Worm (Caenorhabditis elegans) whole organism, midembryonic: Measurements from ENCODE around the gene cpt-5.

Source experiments
- cog-1 ChIP-seq: sonication (generic microtip); optimal IDR thresholded peaks from 2 replicates; lab custom pipeline; 2016; ENCODE audit warnings: missing genetic modification characterization, missing compliant biosample characterization
- flt-1 ChIP-seq: fragments of 200-800 bp; sonication (Bioruptor generic); IDR thresholded peaks from 2 replicates; pipeline ENCODE4 v1.3.6; 2022; ENCODE audit warnings: missing genetic modification characterization, missing compliant biosample characterization
- ref-1 ChIP-seq: fragments of 200-800 bp; sonication (Bioruptor generic); conservative IDR thresholded peaks from 2 replicates; pipeline ENCODE4 v1.3.6; 2022; ENCODE audit warnings: missing genetic modification reagents, missing genetic modification characterization, missing compliant biosample characterization
- tab-1 ChIP-seq: fragments of 200-800 bp; sonication (Bioruptor generic); IDR thresholded peaks from 2 replicates; pipeline ENCODE4 v1.3.6; 2022; ENCODE audit warnings: missing genetic modification characterization, missing compliant biosample characterization
- ztf-29 ChIP-seq: fragments of 200-800 bp; sonication (Bioruptor generic); IDR thresholded peaks from 2 replicates; pipeline ENCODE4 v1.3.6; 2022; ENCODE audit warnings: missing genetic modification reagents, missing genetic modification characterization, missing compliant biosample characterization

ce11 chrV:13880607-13881006 lies 7.6 kb downstream of the cpt-5 start, which contains the start of gene T22G5.3:
- TF ChIP-seq tab-1 (GFP tag; lab: Robert Waterston, UW) (no peak), flt-1 (GFP tag; lab: Robert Waterston, UW) (no peak), cog-1 (tag; lab: Kevin White, UChicago) (no peak), ztf-29 (GFP tag; lab: Robert Waterston, UW) (no peak), ref-1 (GFP tag; lab: Robert Waterston, UW) (no peak)
